Worm (Caenorhabditis elegans) whole organism, young adult: Measurements from ENCODE around the gene T26G10.1.
"Not testable (repeated sequence)": the region's sequence is repeated elsewhere in the genome, so short reads cannot be mapped to it uniquely, and the experiment has no call there.

Experiments
- B0019.2 ChIP-seq: fragments of 200-800 bp; sonication (Bioruptor generic); conservative IDR thresholded peaks from 2 replicates; pipeline ENCODE4 v1.3.6; 2022; ENCODE audit warnings: missing genetic modification reagents, missing genetic modification characterization, missing compliant biosample characterization
- D2030.7 ChIP-seq: fragments of 200-800 bp; sonication (Bioruptor generic); IDR thresholded peaks from 2 replicates; pipeline ENCODE4 v1.3.6; 2022; ENCODE audit warnings: missing genetic modification reagents, missing genetic modification characterization, missing compliant biosample characterization
- F33H1.4 ChIP-seq: fragments of 200-800 bp; sonication (Bioruptor generic); IDR thresholded peaks from 2 replicates; pipeline ENCODE4 v1.3.6; 2022; ENCODE audit warnings: missing genetic modification reagents, missing genetic modification characterization, missing compliant biosample characterization
- F37B4.10 ChIP-seq: fragments of 200-800 bp; sonication (Bioruptor generic); IDR thresholded peaks from 2 replicates; pipeline ENCODE4 v1.3.6; 2022; ENCODE audit warnings: missing genetic modification characterization, missing compliant biosample characterization
- F49E8.2 ChIP-seq: sonication (generic microtip); optimal IDR thresholded peaks from 3 replicates; lab custom pipeline; 2017; ENCODE audit warnings: missing genetic modification characterization, mild to moderate bottlenecking, missing compliant biosample characterization, antibody characterized with exemption, moderate library complexity; ENCODE audit not compliant: insufficient read depth
- Y53F4B.3 ChIP-seq: fragments of 200-800 bp; sonication (Bioruptor generic); IDR thresholded peaks from 2 replicates; pipeline ENCODE4 v1.3.6; 2022; ENCODE audit warnings: missing genetic modification reagents, missing genetic modification characterization, missing compliant biosample characterization
- Y67H2A.10 ChIP-seq: fragments of 200-800 bp; sonication (Bioruptor generic); conservative IDR thresholded peaks from 2 replicates; pipeline ENCODE4 v1.3.6; 2022; ENCODE audit warnings: missing genetic modification reagents, missing genetic modification characterization, missing compliant biosample characterization
- Y79H2A.3 ChIP-seq: fragments of 200-800 bp; sonication (Bioruptor generic); conservative IDR thresholded peaks from 2 replicates; pipeline ENCODE4 v1.3.6; 2022; ENCODE audit warnings: missing genetic modification reagents, missing genetic modification characterization, missing compliant biosample characterization
- Y95B8A.8 ChIP-seq: fragments of 200-800 bp; sonication (Bioruptor generic); IDR thresholded peaks from 2 replicates; pipeline ENCODE4 v1.3.6; 2022; ENCODE audit warnings: missing genetic modification reagents, missing genetic modification characterization, missing compliant biosample characterization
- aptf-2 ChIP-seq: fragments of 200-800 bp; sonication (Bioruptor generic); conservative IDR thresholded peaks from 2 replicates; pipeline ENCODE4 v1.3.6; 2022; ENCODE audit warnings: missing genetic modification reagents, missing genetic modification characterization, missing compliant biosample characterization
- aptf-3 ChIP-seq: fragments of 200-800 bp; sonication (Bioruptor generic); IDR thresholded peaks from 2 replicates; pipeline ENCODE4 v1.3.6; 2022; ENCODE audit warnings: missing genetic modification characterization, missing compliant biosample characterization
- attf-3 ChIP-seq: fragments of 200-800 bp; sonication (Bioruptor generic); conservative IDR thresholded peaks from 2 replicates; pipeline ENCODE4 v1.3.6; 2022; ENCODE audit warnings: missing genetic modification reagents, missing genetic modification characterization, missing compliant biosample characterization
- attf-6 ChIP-seq: fragments of 200-800 bp; sonication (Bioruptor generic); IDR thresholded peaks from 2 replicates; pipeline ENCODE4 v1.3.6; 2022; ENCODE audit warnings: missing genetic modification reagents, missing genetic modification characterization, missing compliant biosample characterization
- bed-2 ChIP-seq: fragments of 200-800 bp; sonication (Bioruptor generic); IDR thresholded peaks from 2 replicates; pipeline ENCODE4 v1.3.6; 2022; ENCODE audit warnings: missing genetic modification reagents, missing genetic modification characterization, missing compliant biosample characterization
- cebp-1 ChIP-seq, 2 experiments: fragments of 200-800 bp in 1 of 2; sonication (Bioruptor generic) in 1 of 2; sonication (generic microtip) in 1 of 2; IDR thresholded peaks in 1 of 2; optimal IDR thresholded peaks in 1 of 2; 2 replicates each; pipeline versions ENCODE4 v1.3.6 to Lab custom; 2017 to 2022; ENCODE audit warnings: missing compliant biosample characterization in 2 of 2, missing genetic modification characterization in 2 of 2, mild to moderate bottlenecking in 1 of 2, missing genetic modification reagents in 1 of 2, moderate library complexity in 1 of 2
- ceh-100 ChIP-seq: fragments of 200-800 bp; sonication (Bioruptor generic); IDR thresholded peaks from 2 replicates; pipeline ENCODE4 v1.3.6; 2022; ENCODE audit warnings: missing genetic modification reagents, missing genetic modification characterization, missing compliant biosample characterization
- ceh-91 ChIP-seq: fragments of 200-800 bp; sonication (Bioruptor generic); IDR thresholded peaks from 2 replicates; pipeline ENCODE4 v1.3.6; 2022; ENCODE audit warnings: missing genetic modification reagents, missing genetic modification characterization, missing compliant biosample characterization
- dox-1 ChIP-seq: fragments of 200-800 bp; sonication (Bioruptor generic); IDR thresholded peaks from 2 replicates; pipeline ENCODE4 v1.3.6; 2022; ENCODE audit warnings: missing genetic modification reagents, missing genetic modification characterization, missing compliant biosample characterization
- efl-1 ChIP-seq: fragments of 150-350 bp; optimal IDR thresholded peaks from 2 replicates; lab custom pipeline; 2014; ENCODE audit warnings: missing biosample characterization, missing genetic modification reagents, missing genetic modification characterization
- egl-44 ChIP-seq: fragments of 200-800 bp; sonication (Bioruptor generic); IDR thresholded peaks from 2 replicates; pipeline ENCODE4 v1.3.6; 2022; ENCODE audit warnings: missing genetic modification reagents, missing genetic modification characterization, missing compliant biosample characterization
- egrh-3 ChIP-seq: fragments of 200-800 bp; sonication (Bioruptor generic); IDR thresholded peaks from 2 replicates; pipeline ENCODE4 v1.3.6; 2022; ENCODE audit warnings: missing genetic modification reagents, missing genetic modification characterization, missing compliant biosample characterization
- hmg-1.2 ChIP-seq: fragments of 200-800 bp; sonication (Bioruptor generic); IDR thresholded peaks from 2 replicates; pipeline ENCODE4 v1.3.6; 2022; ENCODE audit warnings: missing genetic modification reagents, missing genetic modification characterization, missing compliant biosample characterization
- let-526 ChIP-seq: fragments of 200-800 bp; sonication (Bioruptor generic); IDR thresholded peaks from 2 replicates; pipeline ENCODE4 v1.3.6; 2022; ENCODE audit warnings: missing genetic modification reagents, missing genetic modification characterization, missing compliant biosample characterization
- lin-26 ChIP-seq: fragments of 200-800 bp; sonication (Bioruptor generic); IDR thresholded peaks from 2 replicates; pipeline ENCODE4 v1.3.6; 2022; ENCODE audit warnings: missing genetic modification reagents, missing genetic modification characterization, missing compliant biosample characterization
- lin-54 ChIP-seq: fragments of 200-800 bp; sonication (Bioruptor generic); optimal IDR thresholded peaks from 2 replicates; lab custom pipeline; 2018; ENCODE audit warnings: mild to moderate bottlenecking, missing genetic modification characterization, missing compliant biosample characterization
- lir-1 ChIP-seq: fragments of 200-800 bp; sonication (Bioruptor generic); conservative IDR thresholded peaks from 2 replicates; pipeline ENCODE4 v1.3.6; 2022; ENCODE audit warnings: missing genetic modification reagents, missing genetic modification characterization, missing compliant biosample characterization
- lsl-1 ChIP-seq: fragments of 200-800 bp; sonication (Bioruptor generic); optimal IDR thresholded peaks from 2 replicates; lab custom pipeline; 2018; ENCODE audit warnings: mild to moderate bottlenecking, missing genetic modification characterization, moderate library complexity, missing compliant biosample characterization
- madf-3 ChIP-seq: fragments of 200-800 bp; sonication (Bioruptor generic); IDR thresholded peaks from 2 replicates; pipeline ENCODE4 v1.3.6; 2022; ENCODE audit warnings: missing genetic modification reagents, missing genetic modification characterization, missing compliant biosample characterization
- madf-6 ChIP-seq: fragments of 200-800 bp; sonication (Bioruptor generic); IDR thresholded peaks from 2 replicates; pipeline ENCODE4 v1.3.6; 2022; ENCODE audit warnings: missing genetic modification reagents, missing genetic modification characterization, missing compliant biosample characterization
- madf-8 ChIP-seq: fragments of 200-800 bp; sonication (Bioruptor generic); conservative IDR thresholded peaks from 2 replicates; pipeline ENCODE4 v1.3.6; 2022; ENCODE audit warnings: missing genetic modification reagents, missing genetic modification characterization, missing compliant biosample characterization
- mcd-1 ChIP-seq: fragments of 200-800 bp; sonication (Bioruptor generic); IDR thresholded peaks from 2 replicates; pipeline ENCODE4 v1.3.6; 2022; ENCODE audit warnings: missing genetic modification reagents, missing genetic modification characterization, missing compliant biosample characterization
- pbrm-1 ChIP-seq: fragments of 200-800 bp; sonication (Bioruptor generic); IDR thresholded peaks from 2 replicates; pipeline ENCODE4 v1.3.6; 2022; ENCODE audit warnings: missing genetic modification reagents, missing genetic modification characterization, missing compliant biosample characterization
- rcor-1 ChIP-seq: fragments of 200-800 bp; sonication (Bioruptor generic); IDR thresholded peaks from 2 replicates; pipeline ENCODE4 v1.3.6; 2022; ENCODE audit warnings: missing genetic modification reagents, missing genetic modification characterization, missing compliant biosample characterization
- rpc-1 ChIP-seq, 2 experiments: fragments of 150-350 bp in 1 of 2; sonication (generic microtip) in 1 of 2; optimal IDR thresholded peaks; 2 replicates each; lab custom pipeline; 2014 to 2018; ENCODE audit warnings: missing biosample characterization in 1 of 2, missing genetic modification characterization in 1 of 2, missing genetic modification reagents in 1 of 2, missing genotype in 1 of 2
- snpc-1.1 ChIP-seq: sonication (generic microtip); optimal IDR thresholded peaks from 2 replicates; lab custom pipeline; 2017; ENCODE audit warnings: missing genetic modification characterization, mild to moderate bottlenecking, missing compliant biosample characterization, antibody characterized with exemption, moderate library complexity, missing genotype, missing genetic modification reagents; ENCODE audit not compliant: insufficient read depth
- snpc-3.4 ChIP-seq: sonication (generic microtip); optimal IDR thresholded peaks from 2 replicates; lab custom pipeline; 2017; ENCODE audit warnings: missing genetic modification characterization, mild to moderate bottlenecking, missing compliant biosample characterization, antibody characterized with exemption, moderate library complexity, missing genotype, missing genetic modification reagents
- snpc-4 ChIP-seq, 5 experiments: fragments of 150-350 bp in 1 of 5; sonication (generic microtip) in 4 of 5; optimal IDR thresholded peaks; 2 replicates each; lab custom pipeline; 2014 to 2018; ENCODE audit warnings: missing genetic modification characterization in 5 of 5, missing biosample characterization in 3 of 5, antibody characterized with exemption in 2 of 5, mild to moderate bottlenecking in 2 of 5, missing compliant biosample characterization in 2 of 5, missing genotype in 2 of 5, moderate library complexity in 2 of 5, missing genetic modification reagents in 1 of 5
- tbp1 ChIP-seq: fragments of 200-800 bp; sonication (Bioruptor generic); optimal IDR thresholded peaks from 2 replicates; lab custom pipeline; 2018; ENCODE audit warnings: mild to moderate bottlenecking, missing genetic modification characterization, missing compliant biosample characterization
- tlf-1 ChIP-seq: fragments of 200-800 bp; sonication (Bioruptor generic); optimal IDR thresholded peaks from 2 replicates; lab custom pipeline; 2018; ENCODE audit warnings: mild to moderate bottlenecking, missing genetic modification characterization, missing compliant biosample characterization
- xnd-1 ChIP-seq: sonication (generic microtip); optimal IDR thresholded peaks from 2 replicates; lab custom pipeline; 2016; ENCODE audit warnings: missing genotype, missing genetic modification reagents, missing genetic modification characterization, missing compliant biosample characterization
- zfh-2 ChIP-seq: fragments of 200-800 bp; sonication (Bioruptor generic); conservative IDR thresholded peaks from 2 replicates; pipeline ENCODE4 v1.3.6; 2022; ENCODE audit warnings: missing genetic modification reagents, missing genetic modification characterization, missing compliant biosample characterization
- ztf-18 ChIP-seq: sonication (generic microtip); optimal IDR thresholded peaks from 2 replicates; lab custom pipeline; 2016; ENCODE audit warnings: missing genotype, mild to moderate bottlenecking, missing genetic modification characterization, missing compliant biosample characterization
- ztf-25 ChIP-seq: fragments of 200-800 bp; sonication (Bioruptor generic); IDR thresholded peaks from 2 replicates; pipeline ENCODE4 v1.3.6; 2022; ENCODE audit warnings: missing genetic modification reagents, missing genetic modification characterization, missing compliant biosample characterization
- ztf-28 ChIP-seq: fragments of 200-800 bp; sonication (Bioruptor generic); IDR thresholded peaks from 2 replicates; pipeline ENCODE4 v1.3.6; 2022; ENCODE audit warnings: missing genetic modification reagents, missing genetic modification characterization, missing compliant biosample characterization
- ztf-6 ChIP-seq: fragments of 200-800 bp; sonication (Bioruptor generic); IDR thresholded peaks from 2 replicates; pipeline ENCODE4 v1.3.6; 2022; ENCODE audit warnings: missing genetic modification reagents, missing genetic modification characterization, missing compliant biosample characterization

Gene T26G10.1

ce11 chrIII:9408304-9408703 is 1.9 kb upstream of the T26G10.1 start:
- TF ChIP-seq bed-2 (GFP tag; lab: Robert Waterston, UW) (peak; percentile 90), Y79H2A.3 (GFP tag; lab: Robert Waterston, UW) (peak; percentile 85), snpc-4 (GFP tag; optimal IDR thresholded peaks at IDR 0.05; lab: Kevin White, UChicago) (peak; percentile 90), snpc-4 (tag; optimal IDR thresholded peaks at IDR 0.05; lab: Kevin White, UChicago) (peak; percentile 89 to 98 (median 94)), dox-1 (peak; percentile 95), attf-3 (GFP tag; lab: Robert Waterston, UW) (peak; percentile 87), ztf-25 (peak; percentile 98), tlf-1 (peak; percentile 52), ceh-91 (peak; percentile 97), pbrm-1 (peak; percentile 98), rcor-1 (peak; percentile 90), tbp1 (GFP tag; lab: Kevin White, UChicago) (peak; percentile 77), lin-54 (peak; percentile 55), F49E8.2 (tag; lab: Kevin White, UChicago) (peak; percentile 32), attf-6 (GFP tag; lab: Robert Waterston, UW) (peak; percentile 82), lin-26 (GFP tag; lab: Robert Waterston, UW) (peak; percentile 95), ceh-100 (GFP tag; lab: Robert Waterston, UW) (peak; percentile 97), xnd-1 (tag; lab: Kevin White, UChicago) (peak; percentile 44), cebp-1 (GFP tag; IDR thresholded peaks at IDR 0.05; lab: Robert Waterston, UW) (peak; percentile 74), D2030.7 (GFP tag; lab: Robert Waterston, UW) (peak; percentile 99), Y67H2A.10 (peak; percentile 78), madf-3 (GFP tag; lab: Robert Waterston, UW) (peak; percentile 84), let-526 (peak; percentile 38; the same call in 1 of the 2 replicates), efl-1 (GFP tag; lab: Kevin White, UChicago) (peak; percentile 53), mcd-1 (GFP tag; lab: Robert Waterston, UW) (peak; percentile 97), ztf-28 (GFP tag; lab: Robert Waterston, UW) (peak; percentile 98), lir-1 (GFP tag; lab: Robert Waterston, UW) (peak; percentile 67; the same call in 1 of the 2 replicates), aptf-2 (peak; percentile 90), Y53F4B.3 (GFP tag; lab: Robert Waterston, UW) (peak; percentile 91), aptf-3 (GFP tag; lab: Robert Waterston, UW) (peak; percentile 60; the same call in 1 of the 2 replicates), F33H1.4 (peak; percentile 80), Y95B8A.8 (GFP tag; lab: Robert Waterston, UW) (peak; percentile 95), egl-44 (GFP tag; lab: Robert Waterston, UW) (peak; percentile 40; the same call in 1 of the 2 replicates), zfh-2 (GFP tag; lab: Robert Waterston, UW) (0 out of 2 replicates have a peak, but pooled peaks have one; percentile 11), egrh-3 (peak; percentile 88), snpc-3.4 (tag; lab: Kevin White, UChicago) (peak; percentile 84), F37B4.10 (GFP tag; lab: Robert Waterston, UW) (0 out of 2 replicates have a peak, but pooled peaks have one; percentile 62), B0019.2 (peak; percentile 97), lsl-1 (GFP tag; lab: Kevin White, UChicago) (peak; percentile 74), hmg-1.2 (GFP tag; lab: Robert Waterston, UW) (peak; percentile 94), snpc-1.1 (tag; lab: Kevin White, UChicago) (peak; percentile 91), madf-6 (peak; percentile 92), madf-8 (peak; percentile 89), rpc-1 (tag; optimal IDR thresholded peaks at IDR 0.05; lab: Kevin White, UChicago) (peak; percentile 13), ztf-6 (peak; percentile 64; the same call in 1 of the 2 replicates), ztf-18 (tag; lab: Kevin White, UChicago) (peak; percentile 73)
- TF ChIP-seq cebp-1 (tag; optimal IDR thresholded peaks at IDR 0.05; lab: Kevin White, UChicago); rpc-1 (optimal IDR thresholded peaks at IDR 0.05; lab: Kevin White, UChicago): not testable (repeated sequence)
